Worm (Caenorhabditis elegans) whole organism, L2 larva: Measurements from ENCODE around the gene W09C2.10.

ENCODE experiments used
- aly-2 ChIP-seq: fragments of 150-350 bp; optimal IDR thresholded peaks from 2 replicates; lab custom pipeline; 2014; ENCODE audit warnings: missing biosample characterization, missing genetic modification characterization
- ama-1 ChIP-seq: fragments of 150-350 bp; optimal IDR thresholded peaks from 2 replicates; lab custom pipeline; 2018; ENCODE audit warnings: inconsistent platforms
- skn-1 ChIP-seq: sonication (generic microtip); optimal IDR thresholded peaks from 2 replicates; lab custom pipeline; 2017; ENCODE audit warnings: missing biosample characterization, missing genetic modification characterization
- sma-9 ChIP-seq, 2 experiments: fragments of 150-350 bp in 1 of 2; sonication (generic microtip) in 1 of 2; optimal IDR thresholded peaks; 2 replicates each; lab custom pipeline; 2014 to 2016; ENCODE audit warnings: missing genetic modification characterization in 2 of 2, mild to moderate bottlenecking in 1 of 2, missing biosample characterization in 1 of 2, missing compliant biosample characterization in 1 of 2, missing genetic modification reagents in 1 of 2, moderate library complexity in 1 of 2

DNA sequence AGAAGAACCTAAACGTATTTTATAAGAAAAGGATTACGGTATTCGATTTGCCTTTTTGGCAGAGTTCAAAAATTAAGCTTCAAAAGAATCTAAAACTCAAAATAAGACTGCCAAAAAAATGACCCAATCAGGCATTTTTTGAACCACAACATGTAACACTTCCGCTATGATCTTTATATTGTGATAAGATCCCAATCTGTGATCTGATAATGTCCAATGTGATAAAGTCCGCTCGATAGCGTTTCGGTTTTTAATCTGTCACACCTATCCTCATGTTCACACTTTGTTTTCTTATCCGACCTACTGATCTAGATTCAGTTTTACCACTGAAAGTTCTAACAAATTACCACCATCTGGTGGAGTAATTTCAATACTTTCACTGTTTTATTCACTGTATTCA, 10.8 kb downstream of the W09C2.10 start:
- TF ChIP-seq aly-2 (no peak), skn-1 (no peak), ama-1 (lab: Kevin White, UChicago) (no peak), sma-9 (GFP tag; optimal IDR thresholded peaks at IDR 0.05; lab: Kevin White, UChicago) (peak; percentile 46), sma-9 (tag; optimal IDR thresholded peaks at IDR 0.05; lab: Kevin White, UChicago) (no peak)
